Worm (Caenorhabditis elegans) whole organism, L1 larva: ENCODE measurements around the gene F13H6.5.
A peak's percentile ranks its signal among the peaks of the same experiment; 100 is the strongest.

ENCODE experiments used
- C34B4.2 ChIP-seq: sonication (generic microtip); optimal IDR thresholded peaks from 2 replicates; lab custom pipeline; 2017; ENCODE audit warnings: mild to moderate bottlenecking, missing genetic modification characterization, missing compliant biosample characterization
- aly-2 ChIP-seq: fragments of 150-350 bp; optimal IDR thresholded peaks from 2 replicates; lab custom pipeline; 2014; ENCODE audit warnings: missing biosample characterization, missing genetic modification characterization
- blmp-1 ChIP-seq: fragments of 150-350 bp; optimal IDR thresholded peaks from 2 replicates; lab custom pipeline; 2014; ENCODE audit warnings: missing biosample characterization, missing genetic modification characterization
- ceh-90 ChIP-seq: sonication (generic microtip); optimal IDR thresholded peaks from 2 replicates; lab custom pipeline; 2016; ENCODE audit warnings: missing genetic modification characterization, missing compliant biosample characterization
- ces-1 ChIP-seq: fragments of 150-350 bp; optimal IDR thresholded peaks from 2 replicates; lab custom pipeline; 2014; ENCODE audit warnings: missing biosample characterization, missing genetic modification reagents, missing genetic modification characterization
- efl-1 ChIP-seq, 4 experiments: fragments of 150-350 bp; optimal IDR thresholded peaks in 3 of 4; peaks in 1 of 4; 1 replicate in 1 of 4; 2 replicates in 3 of 4; lab custom pipeline; 2014; ENCODE audit warnings: missing biosample characterization in 2 of 4, missing genetic modification characterization in 2 of 4, missing genetic modification reagents in 2 of 4
- elt-2 ChIP-seq: sonication (generic microtip); optimal IDR thresholded peaks from 2 replicates; lab custom pipeline; 2016; ENCODE audit warnings: missing genetic modification characterization, mild to moderate bottlenecking, inconsistent platforms, missing compliant biosample characterization, missing genetic modification reagents
- fkh-10 ChIP-seq: sonication (generic microtip); optimal IDR thresholded peaks from 2 replicates; lab custom pipeline; 2017; ENCODE audit warnings: missing biosample characterization, missing genetic modification reagents, missing genetic modification characterization
- lin-14 ChIP-seq: fragments of 200-800 bp; sonication (Bioruptor generic); optimal IDR thresholded peaks from 2 replicates; lab custom pipeline; 2018; ENCODE audit warnings: mild to moderate bottlenecking, missing genetic modification characterization, moderate library complexity, missing compliant biosample characterization
- lin-35 ChIP-seq, 2 experiments: fragments of 150-350 bp; optimal IDR thresholded peaks; 2 replicates each; lab custom pipeline; 2014; ENCODE audit warnings: missing biosample characterization in 2 of 2, missing genetic modification characterization in 2 of 2, missing genetic modification reagents in 2 of 2
- lin-39 ChIP-seq: fragments of 150-350 bp; optimal IDR thresholded peaks from 2 replicates; lab custom pipeline; 2014; ENCODE audit warnings: missing biosample characterization, missing genetic modification reagents, missing genetic modification characterization
- mdl-1 ChIP-seq, 2 experiments: fragments of 150-350 bp; optimal IDR thresholded peaks; 2 replicates each; lab custom pipeline; 2014 to 2017; ENCODE audit warnings: missing biosample characterization in 2 of 2, missing genetic modification characterization in 2 of 2, inconsistent platforms in 1 of 2
- mep-1 ChIP-seq: fragments of 150-350 bp; optimal IDR thresholded peaks from 2 replicates; lab custom pipeline; 2014; ENCODE audit warnings: missing biosample characterization, missing genetic modification characterization
- nhr-12 ChIP-seq: sonication (generic microtip); optimal IDR thresholded peaks from 2 replicates; lab custom pipeline; 2017; ENCODE audit warnings: missing biosample characterization, missing genetic modification characterization
- nhr-20 ChIP-seq: sonication (generic microtip); optimal IDR thresholded peaks from 2 replicates; lab custom pipeline; 2016; ENCODE audit warnings: mild to moderate bottlenecking, missing genetic modification characterization, missing compliant biosample characterization
- nhr-71 ChIP-seq: sonication (generic microtip); optimal IDR thresholded peaks from 2 replicates; lab custom pipeline; 2016; ENCODE audit warnings: mild to moderate bottlenecking, missing genetic modification characterization, moderate library complexity, missing compliant biosample characterization
- nhr-76 ChIP-seq: sonication (generic microtip); optimal IDR thresholded peaks from 2 replicates; lab custom pipeline; 2017; ENCODE audit warnings: missing biosample characterization, missing genetic modification characterization
- nhr-77 ChIP-seq: fragments of 150-350 bp; optimal IDR thresholded peaks from 2 replicates; lab custom pipeline; 2014; ENCODE audit warnings: missing biosample characterization, missing genetic modification characterization
- nhr-90 ChIP-seq: sonication (generic microtip); optimal IDR thresholded peaks from 2 replicates; lab custom pipeline; 2016; ENCODE audit warnings: mild to moderate bottlenecking, missing genetic modification characterization, missing compliant biosample characterization; ENCODE audit not compliant: poor library complexity
- pag-3 ChIP-seq: sonication (generic microtip); optimal IDR thresholded peaks from 2 replicates; lab custom pipeline; 2017; ENCODE audit warnings: missing genetic modification characterization, mild to moderate bottlenecking, missing compliant biosample characterization, antibody characterized with exemption, borderline replicate concordance; ENCODE audit not compliant: insufficient read depth
- pax-3 ChIP-seq: fragments of 200-800 bp; sonication (Bioruptor generic); optimal IDR thresholded peaks from 2 replicates; lab custom pipeline; 2018; ENCODE audit warnings: mild to moderate bottlenecking, missing genetic modification characterization, moderate library complexity, missing compliant biosample characterization
- skn-1 ChIP-seq: fragments of 150-350 bp; optimal IDR thresholded peaks from 2 replicates; lab custom pipeline; 2014; ENCODE audit warnings: missing biosample characterization, missing genetic modification characterization
- sox-4 ChIP-seq: sonication (generic microtip); optimal IDR thresholded peaks from 2 replicates; lab custom pipeline; 2016; ENCODE audit warnings: missing genetic modification characterization, missing compliant biosample characterization
- tlp-1 ChIP-seq: fragments of 150-350 bp; optimal IDR thresholded peaks from 2 replicates; lab custom pipeline; 2014; ENCODE audit warnings: missing biosample characterization, missing genetic modification characterization
- unc-30 ChIP-seq: sonication (generic microtip); optimal IDR thresholded peaks from 2 replicates; lab custom pipeline; 2017; ENCODE audit warnings: missing biosample characterization, missing genetic modification characterization
- unc-98 ChIP-seq: fragments of 200-800 bp; sonication (Bioruptor generic); IDR thresholded peaks from 2 replicates; pipeline ENCODE4 v1.3.6; 2022; ENCODE audit warnings: missing genetic modification characterization, missing compliant biosample characterization
- xbp-1 ChIP-seq: sonication (generic microtip); optimal IDR thresholded peaks from 2 replicates; lab custom pipeline; 2016; ENCODE audit warnings: missing genetic modification characterization, missing compliant biosample characterization

F13H6.5 gene

DNA sequence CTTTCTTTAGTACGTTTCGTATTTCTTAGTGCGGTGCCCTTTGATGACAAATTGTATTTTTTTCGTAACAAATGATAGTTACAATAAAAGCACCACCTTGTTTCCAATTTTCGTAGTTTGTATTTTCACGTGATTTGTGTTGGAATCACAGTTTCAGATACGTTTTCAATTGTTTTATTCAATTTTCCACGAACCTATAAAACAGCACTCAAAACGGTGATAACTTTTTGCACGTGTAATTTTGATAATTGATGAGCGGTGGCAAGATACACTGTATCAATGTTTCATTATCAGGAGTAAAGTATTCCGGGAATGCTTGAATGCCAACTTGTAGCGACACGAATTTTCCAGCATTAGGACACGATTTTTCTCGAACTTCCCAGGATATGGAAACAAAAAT lies 36.4 kb upstream of the F13H6.5 start:
- peak; percentile 8 for TF ChIP-seq lin-14
- TF ChIP-seq nhr-20: peak; percentile 50
- peak; percentile 95 for TF ChIP-seq elt-2 (tag; lab: Kevin White, UChicago)
- no peak for TF ChIP-seq efl-1 (optimal IDR thresholded peaks at IDR 0.05; lab: Kevin White, UChicago)
- peak in 1 of 2 experiments; percentile 37 for TF ChIP-seq efl-1 (GFP tag; optimal IDR thresholded peaks at IDR 0.05 in 1 of 2; lab: Kevin White, UChicago)
- no peak for TF ChIP-seq nhr-12 (tag; lab: Kevin White, UChicago)
- peak; percentile 21 for TF ChIP-seq nhr-71 (tag; lab: Kevin White, UChicago)
- TF ChIP-seq lin-35 (GFP tag; optimal IDR thresholded peaks at IDR 0.05; lab: Kevin White, UChicago): peak in 1 of 2 experiments; percentile 14
- peak in 1 of 2 experiments; percentile 8 for TF ChIP-seq mdl-1 (tag; optimal IDR thresholded peaks at IDR 0.05; lab: Kevin White, UChicago)
- TF ChIP-seq pax-3: no peak
- no peak for TF ChIP-seq unc-30 (tag; lab: Kevin White, UChicago)
- TF ChIP-seq tlp-1 (tag; lab: Kevin White, UChicago): peak; percentile 10
- TF ChIP-seq, all 84 proteins: peak for 8

DNA sequence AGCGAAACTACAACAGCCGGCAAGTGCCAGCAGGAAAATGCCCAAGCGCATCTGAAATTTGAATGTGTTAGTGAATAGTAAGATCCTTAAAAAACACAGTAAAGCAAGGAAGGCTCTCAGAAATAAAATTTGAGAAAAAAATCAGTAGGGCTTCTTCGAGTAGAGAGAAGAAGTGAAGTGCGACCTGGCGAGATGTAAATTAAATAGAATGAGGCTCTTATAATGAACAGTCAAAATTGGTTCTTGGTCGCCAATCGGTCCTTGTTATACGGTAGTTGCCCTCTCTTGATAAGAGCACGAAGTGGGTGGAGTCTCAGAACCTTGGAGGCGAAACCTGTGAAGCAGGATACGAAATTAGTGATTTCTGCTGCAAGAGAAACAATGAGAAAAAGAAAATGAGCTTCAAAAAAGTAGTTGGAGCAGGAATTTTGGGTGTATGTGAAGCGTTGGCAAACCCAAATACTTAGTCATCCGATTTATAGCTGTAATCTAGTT lies 34.0 kb upstream of the F13H6.5 start, which contains the start of gene bcf-1:
bcf-1 (minus strand) TSS at position 51 of the 495 bp plus-strand sequence.
- TF ChIP-seq fkh-10 (GFP tag; lab: Kevin White, UChicago) (no peak), elt-2 (tag; lab: Kevin White, UChicago) (peak; percentile 3), pag-3 (tag; lab: Kevin White, UChicago) (no peak)

DNA sequence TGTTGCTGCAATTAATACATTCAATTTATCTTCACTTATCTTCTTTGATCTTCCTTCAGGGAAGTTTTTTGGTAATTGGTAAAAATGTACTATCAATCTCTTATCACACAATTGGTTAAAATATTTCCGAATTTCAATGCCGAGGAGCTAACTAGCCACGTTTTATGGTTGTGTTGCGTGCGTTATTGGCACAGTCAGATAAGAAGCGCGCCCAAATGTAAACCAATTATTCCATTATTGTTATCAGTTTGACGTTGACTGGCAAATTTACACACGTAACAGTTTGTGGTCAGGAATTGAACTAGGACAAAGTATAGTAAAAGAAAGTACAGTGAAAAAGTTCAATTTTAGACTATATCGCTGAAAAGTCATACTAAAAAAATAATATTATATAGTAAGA lies 32.8 kb upstream of the F13H6.5 start:
- TF ChIP-seq C34B4.2 (tag; lab: Kevin White, UChicago) (no peak), lin-35 (GFP tag; optimal IDR thresholded peaks at IDR 0.05; lab: Kevin White, UChicago) (peak in 1 of 2 experiments; percentile 32), lin-14 (peak; percentile 17), lin-39 (no peak), elt-2 (tag; lab: Kevin White, UChicago) (peak; percentile 77), blmp-1 (tag; lab: Kevin White, UChicago) (no peak), skn-1 (no peak), nhr-76 (tag; lab: Kevin White, UChicago) (no peak), ceh-90 (tag; lab: Kevin White, UChicago) (no peak), sox-4 (tag; lab: Kevin White, UChicago) (no peak), nhr-20 (no peak), mep-1 (tag; lab: Kevin White, UChicago) (no peak)

ce11 chrV:6400950-6401551 lies 26.3 kb upstream of the F13H6.5 start:
- no peak for TF ChIP-seq xbp-1 (tag; lab: Kevin White, UChicago)
- peak; percentile 52 for TF ChIP-seq aly-2 (tag; lab: Kevin White, UChicago)
- no peak for TF ChIP-seq unc-98 (GFP tag; lab: Robert Waterston, UW)

DNA sequence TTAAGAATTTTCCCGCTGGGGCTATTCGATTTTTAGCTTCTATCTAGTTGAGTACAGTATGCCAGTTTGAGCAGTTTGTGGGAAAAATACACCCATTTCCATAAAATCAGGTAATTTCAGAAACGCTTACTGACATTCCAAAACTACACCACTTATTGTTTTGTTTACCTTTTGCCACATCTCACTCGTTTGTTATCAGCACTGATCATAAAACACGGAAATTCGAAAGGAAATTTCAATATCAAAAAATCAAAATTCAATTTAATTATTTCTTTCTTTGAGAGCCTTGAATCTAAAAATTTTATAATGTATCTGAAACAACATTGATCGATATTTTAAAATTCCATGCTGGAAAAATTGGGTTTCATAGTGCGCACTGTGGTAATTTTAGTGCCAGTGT lies 25.8 kb upstream of the F13H6.5 start:
- TF ChIP-seq efl-1 (optimal IDR thresholded peaks at IDR 0.05; lab: Kevin White, UChicago) (no peak), efl-1 (GFP tag; optimal IDR thresholded peaks at IDR 0.05 in 1 of 2; lab: Kevin White, UChicago) (peak in 1 of 2 experiments; percentile 54), elt-2 (tag; lab: Kevin White, UChicago) (peak; percentile 22), lin-39 (no peak)

DNA sequence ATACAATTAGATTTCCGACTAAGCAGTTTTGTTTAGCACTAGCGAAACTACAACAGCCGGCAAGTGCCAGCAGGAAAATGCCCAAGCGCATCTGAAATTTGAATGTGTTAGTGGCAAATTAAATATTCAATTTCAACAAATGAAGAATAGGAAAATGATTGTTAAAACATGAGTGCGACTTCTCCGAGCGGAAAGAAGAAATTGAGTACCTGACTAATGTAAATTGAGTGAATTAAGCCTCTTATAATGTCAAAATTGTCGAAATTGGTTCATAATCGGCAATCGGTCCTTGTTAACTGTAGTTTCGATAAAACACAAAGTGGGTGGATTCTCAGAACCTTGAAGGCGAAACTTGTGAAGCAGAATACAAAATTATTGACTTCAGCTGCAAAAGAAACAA lies 25.1 kb upstream of the F13H6.5 start, which contains the start of gene gfi-1:
gfi-1 (minus strand) TSS at position 101 of the 400 bp plus-strand sequence.
- TF ChIP-seq ces-1 (GFP tag; lab: Kevin White, UChicago) (no peak), xbp-1 (tag; lab: Kevin White, UChicago) (no peak), nhr-90 (tag; lab: Kevin White, UChicago) (no peak)

DNA sequence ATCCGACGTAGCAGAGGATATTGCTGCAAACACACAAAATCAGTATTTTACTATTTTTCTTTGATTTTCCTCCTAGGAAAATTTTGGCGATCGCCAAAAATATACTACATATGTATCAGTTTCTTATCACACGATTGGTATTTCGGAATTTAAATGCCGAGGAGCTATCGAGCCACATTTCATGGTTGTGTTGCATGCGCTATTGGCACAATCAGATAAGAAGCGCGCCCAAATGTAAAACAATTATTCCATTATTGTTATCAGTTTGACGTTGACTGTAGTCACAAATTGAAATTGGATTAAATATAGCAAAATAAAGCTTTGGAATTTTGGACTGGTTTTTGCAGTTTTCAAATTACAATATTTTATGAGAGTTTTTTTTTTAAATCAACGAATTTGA lies 24.2 kb upstream of the F13H6.5 start:
- TF ChIP-seq mep-1 (tag; lab: Kevin White, UChicago): no peak
- TF ChIP-seq nhr-77 (tag; lab: Kevin White, UChicago): no peak
- TF ChIP-seq lin-14: peak; percentile 10
- TF ChIP-seq elt-2 (tag; lab: Kevin White, UChicago): peak; percentile 88
